Fruit fly (Drosophila melanogaster) whole organism, embryonic: Measurements from ENCODE around the gene Capa.

ENCODE experiments used
- Antp ChIP-seq: fragments of 200-800 bp; sonication (Bioruptor generic); optimal IDR thresholded peaks from 3 replicates; lab custom pipeline; 2016; ENCODE audit warnings: missing biosample characterization, missing genetic modification characterization
- CG1024 ChIP-seq: fragments of 200-800 bp; sonication (Bioruptor generic); IDR thresholded peaks from 2 replicates; pipeline ENCODE4 v1.3.6; 2022; ENCODE audit warnings: missing biosample characterization, missing genetic modification characterization
- CG10462 ChIP-seq: fragments of 200-800 bp; sonication (Bioruptor generic); optimal IDR thresholded peaks from 2 replicates; lab custom pipeline; 2016; ENCODE audit warnings: missing biosample characterization, missing genetic modification characterization
- CG12071 ChIP-seq: fragments of 200-800 bp; sonication (Bioruptor generic); optimal IDR thresholded peaks from 3 replicates; lab custom pipeline; 2018; ENCODE audit warnings: missing biosample characterization, mild to moderate bottlenecking, missing genetic modification characterization
- CG12219 ChIP-seq: fragments of 200-800 bp; sonication (Bioruptor generic); optimal IDR thresholded peaks from 3 replicates; lab custom pipeline; 2018; ENCODE audit warnings: missing biosample characterization, mild to moderate bottlenecking, missing genetic modification characterization
- CG12659 ChIP-seq: fragments of 200-800 bp; sonication (Bioruptor generic); optimal IDR thresholded peaks from 3 replicates; lab custom pipeline; 2017; ENCODE audit warnings: mild to moderate bottlenecking, missing biosample characterization, missing genetic modification reagents, missing genetic modification characterization
- CG1529 ChIP-seq: fragments of 200-800 bp; sonication (Bioruptor generic); optimal IDR thresholded peaks from 3 replicates; lab custom pipeline; 2018; ENCODE audit warnings: missing biosample characterization, missing genetic modification characterization
- CG15479 ChIP-seq: fragments of 200-800 bp; sonication (Bioruptor generic); optimal IDR thresholded peaks from 3 replicates; lab custom pipeline; 2019; ENCODE audit warnings: missing biosample characterization, mild to moderate bottlenecking, missing genetic modification characterization, moderate library complexity
- CG17802 ChIP-seq: fragments of 200-800 bp; sonication (Bioruptor generic); optimal IDR thresholded peaks from 2 replicates; lab custom pipeline; 2018; ENCODE audit warnings: missing biosample characterization, mild to moderate bottlenecking, missing genetic modification characterization, moderate library complexity
- CG32772 ChIP-seq: fragments of 200-800 bp; sonication (Bioruptor generic); IDR thresholded peaks from 2 replicates; pipeline ENCODE4 v1.3.6; 2022; ENCODE audit warnings: missing biosample characterization, missing genetic modification characterization
- CG34376 ChIP-seq: fragments of 200-800 bp; sonication (Bioruptor generic); optimal IDR thresholded peaks from 2 replicates; lab custom pipeline; 2018; ENCODE audit warnings: missing biosample characterization, mild to moderate bottlenecking, missing genetic modification characterization
- CG4328 ChIP-seq: fragments of 200-800 bp; sonication (Bioruptor generic); optimal IDR thresholded peaks from 3 replicates; lab custom pipeline; 2017; ENCODE audit warnings: missing biosample characterization, missing genetic modification reagents, missing genetic modification characterization
- CG4360 ChIP-seq: fragments of 200-800 bp; sonication (Bioruptor generic); IDR thresholded peaks from 2 replicates; pipeline ENCODE4 v1.3.6; 2022; ENCODE audit warnings: missing biosample characterization, missing genetic modification characterization
- CG6272 ChIP-seq: fragments of 200-800 bp; sonication (Bioruptor generic); IDR thresholded peaks from 2 replicates; pipeline ENCODE4 v1.3.6; 2022; ENCODE audit warnings: missing biosample characterization, missing genetic modification characterization
- CG8388 ChIP-seq: fragments of 200-800 bp; sonication (Bioruptor generic); optimal IDR thresholded peaks from 2 replicates; lab custom pipeline; 2019; ENCODE audit warnings: missing biosample characterization, mild to moderate bottlenecking, missing genetic modification characterization, moderate library complexity
- CG8924 ChIP-seq: fragments of 200-800 bp; optimal IDR thresholded peaks from 3 replicates; lab custom pipeline; 2019; ENCODE audit warnings: missing biosample characterization, mild to moderate bottlenecking, missing genetic modification characterization, moderate library complexity
- CG9609 ChIP-seq: fragments of 200-800 bp; sonication (Bioruptor generic); optimal IDR thresholded peaks from 3 replicates; lab custom pipeline; 2016; ENCODE audit warnings: missing biosample characterization, missing genetic modification characterization
- Dip2 ChIP-seq: fragments of 200-800 bp; sonication (Bioruptor generic); IDR thresholded peaks from 2 replicates; pipeline ENCODE4 v1.3.6; 2022; ENCODE audit warnings: missing biosample characterization, missing genetic modification characterization
- E2f1 ChIP-seq: fragments of 200-800 bp; sonication (Bioruptor generic); IDR thresholded peaks from 2 replicates; pipeline ENCODE4 v1.3.6; 2022; ENCODE audit warnings: missing biosample characterization, missing genetic modification characterization
- Elba2 ChIP-seq: fragments of 200-800 bp; sonication (Bioruptor generic); optimal IDR thresholded peaks from 3 replicates; lab custom pipeline; 2016; ENCODE audit warnings: missing biosample characterization, missing genetic modification characterization
- Fer2 ChIP-seq: fragments of 200-800 bp; sonication (Bioruptor generic); optimal IDR thresholded peaks from 2 replicates; lab custom pipeline; 2018; ENCODE audit warnings: missing biosample characterization, mild to moderate bottlenecking, missing genetic modification characterization, moderate library complexity
- HLH54F ChIP-seq: fragments of 200-800 bp; sonication (Bioruptor generic); optimal IDR thresholded peaks from 3 replicates; lab custom pipeline; 2016; ENCODE audit warnings: missing biosample characterization, missing genetic modification characterization
- Hmr ChIP-seq: fragments of 200-800 bp; sonication (Bioruptor generic); optimal IDR thresholded peaks from 3 replicates; lab custom pipeline; 2017; ENCODE audit warnings: mild to moderate bottlenecking, missing biosample characterization, missing genetic modification reagents, missing genetic modification characterization
- Hmx ChIP-seq: fragments of 200-800 bp; sonication (Bioruptor generic); optimal IDR thresholded peaks from 2 replicates; lab custom pipeline; 2016; ENCODE audit warnings: missing biosample characterization, missing genetic modification characterization
- Lhr ChIP-seq: fragments of 200-800 bp; sonication (Bioruptor generic); optimal IDR thresholded peaks from 3 replicates; lab custom pipeline; 2017; ENCODE audit warnings: mild to moderate bottlenecking, missing biosample characterization, missing genetic modification reagents, missing genetic modification characterization
- MTF-1 ChIP-seq: fragments of 200-800 bp; sonication (Bioruptor generic); optimal IDR thresholded peaks from 2 replicates; lab custom pipeline; 2018; ENCODE audit warnings: missing biosample characterization, mild to moderate bottlenecking, missing genetic modification characterization, borderline replicate concordance
- Mes4 ChIP-seq: fragments of 200-800 bp; sonication (Bioruptor generic); optimal IDR thresholded peaks from 2 replicates; lab custom pipeline; 2016; ENCODE audit warnings: missing biosample characterization, missing genetic modification characterization
- NFAT ChIP-seq: fragments of 200-800 bp; sonication (Bioruptor generic); IDR thresholded peaks from 2 replicates; pipeline ENCODE4 v1.3.6; 2022; ENCODE audit warnings: missing biosample characterization, missing genetic modification characterization
- NK7.1 ChIP-seq: fragments of 200-800 bp; sonication (Bioruptor generic); optimal IDR thresholded peaks from 3 replicates; lab custom pipeline; 2016; ENCODE audit warnings: missing biosample characterization, missing genetic modification characterization
- Sox100B ChIP-seq: fragments of 200-800 bp; sonication (Bioruptor generic); optimal IDR thresholded peaks from 3 replicates; lab custom pipeline; 2018; ENCODE audit warnings: missing biosample characterization, mild to moderate bottlenecking, missing genetic modification characterization
- Stat92E ChIP-seq, 3 experiments: fragments of >200 bp in 2 of 3; fragments of 200-800 bp in 1 of 3; sonication (Bioruptor generic) in 1 of 3; optimal IDR thresholded peaks; 2 replicates each; lab custom pipeline; 2017 to 2019; ENCODE audit warnings: missing biosample characterization in 3 of 3, missing genetic modification characterization in 3 of 3, mild to moderate bottlenecking in 1 of 3, moderate library complexity in 1 of 3
- Tbp ChIP-seq: fragments of >200 bp; optimal IDR thresholded peaks from 2 replicates; lab custom pipeline; 2018; ENCODE audit warnings: missing biosample characterization, missing genetic modification characterization
- Vsx1 ChIP-seq: fragments of 200-800 bp; sonication (Bioruptor generic); optimal IDR thresholded peaks from 2 replicates; lab custom pipeline; 2017; ENCODE audit warnings: missing biosample characterization, mild to moderate bottlenecking, missing genetic modification characterization, missing genetic modification reagents
- dan ChIP-seq: fragments of 200-800 bp; sonication (Bioruptor generic); IDR thresholded peaks from 2 replicates; pipeline ENCODE4 v1.3.6; 2022; ENCODE audit warnings: missing biosample characterization, missing genetic modification characterization
- danr ChIP-seq: fragments of 200-800 bp; sonication (Bioruptor generic); IDR thresholded peaks from 2 replicates; pipeline ENCODE4 v1.3.6; 2022; ENCODE audit warnings: missing biosample characterization, missing genetic modification characterization
- disco-r ChIP-seq: fragments of 200-800 bp; sonication (Bioruptor generic); optimal IDR thresholded peaks from 2 replicates; lab custom pipeline; 2016; ENCODE audit warnings: missing biosample characterization, missing genetic modification characterization
- dysf ChIP-seq: fragments of 200-800 bp; sonication (Bioruptor generic); IDR thresholded peaks from 3 replicates; pipeline ENCODE4 v1.3.6; 2022; ENCODE audit warnings: missing biosample characterization, missing genetic modification characterization
- ems ChIP-seq: fragments of 200-800 bp; sonication (Bioruptor generic); optimal IDR thresholded peaks from 3 replicates; lab custom pipeline; 2016; ENCODE audit warnings: missing biosample characterization, missing genetic modification characterization
- hth ChIP-seq: fragments of >200 bp; optimal IDR thresholded peaks from 2 replicates; lab custom pipeline; 2017; ENCODE audit warnings: inconsistent platforms
- jing ChIP-seq: fragments of 200-800 bp; sonication (Bioruptor generic); optimal IDR thresholded peaks from 2 replicates; lab custom pipeline; 2018; ENCODE audit warnings: missing biosample characterization, mild to moderate bottlenecking, missing genetic modification characterization
- kah ChIP-seq: fragments of 200-800 bp; sonication (Bioruptor generic); optimal IDR thresholded peaks from 2 replicates; lab custom pipeline; 2018; ENCODE audit warnings: missing biosample characterization, mild to moderate bottlenecking, missing genetic modification characterization
- kay ChIP-seq: fragments of 200-800 bp; sonication (Bioruptor generic); optimal IDR thresholded peaks from 2 replicates; lab custom pipeline; 2016; ENCODE audit warnings: missing biosample characterization, missing genetic modification characterization
- nerfin-1 ChIP-seq: fragments of 200-800 bp; sonication (Bioruptor generic); optimal IDR thresholded peaks from 3 replicates; lab custom pipeline; 2019; ENCODE audit warnings: missing biosample characterization, mild to moderate bottlenecking, missing genetic modification characterization, moderate library complexity
- peb ChIP-seq: fragments of 200-800 bp; sonication (Bioruptor generic); IDR thresholded peaks from 2 replicates; pipeline ENCODE4 v1.3.6; 2022; ENCODE audit warnings: missing biosample characterization, missing genetic modification characterization
- pfk ChIP-seq: fragments of 200-800 bp; sonication (Bioruptor generic); optimal IDR thresholded peaks from 2 replicates; lab custom pipeline; 2018; ENCODE audit warnings: missing biosample characterization, mild to moderate bottlenecking, missing genetic modification characterization, moderate library complexity
- repo ChIP-seq: fragments of 200-800 bp; sonication (Bioruptor generic); optimal IDR thresholded peaks from 2 replicates; lab custom pipeline; 2016; ENCODE audit warnings: missing biosample characterization, missing genetic modification characterization
- schlank ChIP-seq: fragments of 200-800 bp; sonication (Bioruptor generic); optimal IDR thresholded peaks from 2 replicates; lab custom pipeline; 2018; ENCODE audit warnings: missing biosample characterization, mild to moderate bottlenecking, missing genetic modification characterization
- sug ChIP-seq: fragments of 200-800 bp; optimal IDR thresholded peaks from 2 replicates; lab custom pipeline; 2019; ENCODE audit warnings: missing biosample characterization, mild to moderate bottlenecking, missing genetic modification characterization, moderate library complexity
- tgo ChIP-seq: fragments of 200-800 bp; sonication (Bioruptor generic); IDR thresholded peaks from 3 replicates; pipeline ENCODE4 v1.3.6; 2022; ENCODE audit warnings: missing biosample characterization, missing genetic modification characterization
- tin ChIP-seq: fragments of 200-800 bp; sonication (Bioruptor generic); optimal IDR thresholded peaks from 3 replicates; lab custom pipeline; 2016; ENCODE audit warnings: missing biosample characterization, missing genetic modification characterization
- tna ChIP-seq: fragments of 200-800 bp; sonication (Bioruptor generic); IDR thresholded peaks from 2 replicates; pipeline ENCODE4 v1.3.6; 2022; ENCODE audit warnings: missing biosample characterization, missing genetic modification characterization; ENCODE audit not compliant: partially characterized antibody
- toy ChIP-seq: fragments of 200-800 bp; sonication (Bioruptor generic); IDR thresholded peaks from 2 replicates; pipeline ENCODE4 v1.3.6; 2022; ENCODE audit warnings: missing biosample characterization, missing genetic modification characterization

Capa gene

dm6 chr3R:29894393-29894792 lies 19.8 kb downstream of the Capa start (continued):
- TF ChIP-seq CG4328 (peak; percentile 8), CG4360 (GFP tag; lab: Robert Waterston, UW) (no peak), CG8924 (peak; percentile 68), CG6272 (GFP tag; lab: Robert Waterston, UW) (no peak), kay (GFP tag; lab: Kevin White, UChicago) (peak; percentile 10), Mes4 (GFP tag; lab: Kevin White, UChicago) (no peak), kah (GFP tag; lab: Kevin White, UChicago) (peak; percentile 6), toy (GFP tag; lab: Robert Waterston, UW) (0 out of 2 replicates have a peak, but pooled peaks have one; percentile 30), CG9609 (GFP tag; lab: Kevin White, UChicago) (peak; percentile 18), sug (peak; percentile 66), CG10462 (GFP tag; lab: Kevin White, UChicago) (no peak), hth (lab: Kevin White, UChicago) (no peak), Dip2 (GFP tag; lab: Robert Waterston, UW) (no peak), danr (GFP tag; lab: Robert Waterston, UW) (peak; percentile 54; the same call in 1 of the 2 replicates), CG17802 (no peak), peb (GFP tag; lab: Robert Waterston, UW) (no peak), Stat92E (GFP tag; optimal IDR thresholded peaks at IDR 0.05; lab: Kevin White, UChicago) (no peak), Sox100B (peak; percentile 61), Lhr (no peak), NK7.1 (peak; percentile 19), jing (GFP tag; lab: Kevin White, UChicago) (no peak), ems (GFP tag; lab: Kevin White, UChicago) (peak; percentile 26), CG15479 (GFP tag; lab: Kevin White, UChicago) (no peak), Hmr (peak; percentile 67), CG12659 (GFP tag; lab: Kevin White, UChicago) (peak; percentile 55), repo (GFP tag; lab: Kevin White, UChicago) (no peak), CG1529 (GFP tag; lab: Kevin White, UChicago) (peak; percentile 23), pfk (GFP tag; lab: Kevin White, UChicago) (no peak), CG32772 (GFP tag; lab: Robert Waterston, UW) (no peak), tin (GFP tag; lab: Kevin White, UChicago) (peak; percentile 11), schlank (tag; lab: Kevin White, UChicago) (peak; percentile 18), CG34376 (peak; percentile 6), tgo (GFP tag; lab: Robert Waterston, UW) (peak; percentile 67), Fer2 (tag; lab: Kevin White, UChicago) (peak; percentile 35), CG12219 (GFP tag; lab: Kevin White, UChicago) (peak; percentile 35), Tbp (GFP tag; lab: Kevin White, UChicago) (no peak), Vsx1 (GFP tag; lab: Kevin White, UChicago) (peak; percentile 19), disco-r (GFP tag; lab: Kevin White, UChicago) (no peak), tna (GFP tag; lab: Robert Waterston, UW) (no peak), dan (no peak), Elba2 (no peak), MTF-1 (GFP tag; lab: Kevin White, UChicago) (no peak), HLH54F (GFP tag; lab: Kevin White, UChicago) (peak; percentile 41), E2f1 (GFP tag; lab: Robert Waterston, UW) (peak; percentile 44; the same call in 1 of the 2 replicates), NFAT (peak; percentile 32; the same call in 1 of the 2 replicates), dysf (GFP tag; lab: Robert Waterston, UW) (peak; percentile 89), CG12071 (GFP tag; lab: Kevin White, UChicago) (peak; percentile 64), Antp (GFP tag; lab: Kevin White, UChicago) (peak; percentile 22), nerfin-1 (peak; percentile 37), CG8388 (GFP tag; lab: Kevin White, UChicago) (peak; percentile 23), Hmx (GFP tag; lab: Kevin White, UChicago) (no peak), CG1024 (GFP tag; lab: Robert Waterston, UW) (no peak)
